Worm (Caenorhabditis elegans) whole organism, L4 larva: ENCODE measurements around the gene sre-1.
A peak's percentile ranks its signal among the peaks of the same experiment; 100 is the strongest.

ENCODE experiments used
- D1046.2 ChIP-seq: fragments of 200-800 bp; sonication (Bioruptor generic); IDR thresholded peaks from 2 replicates; pipeline ENCODE4 v1.3.6; 2022; ENCODE audit warnings: missing genetic modification characterization, missing compliant biosample characterization
- F10B5.3 ChIP-seq: sonication (generic microtip); optimal IDR thresholded peaks from 2 replicates; lab custom pipeline; 2016; ENCODE audit warnings: mild to moderate bottlenecking, missing genetic modification characterization, missing compliant biosample characterization
- F49E8.2 ChIP-seq: sonication (generic microtip); optimal IDR thresholded peaks from 2 replicates; lab custom pipeline; 2016; ENCODE audit warnings: missing compliant biosample characterization, mild to moderate bottlenecking, missing genetic modification characterization, borderline replicate concordance
- Y75B8A.6 ChIP-seq: fragments of 200-800 bp; sonication (Bioruptor generic); IDR thresholded peaks from 2 replicates; pipeline ENCODE4 v1.3.6; 2022; ENCODE audit warnings: missing genetic modification reagents, missing genetic modification characterization, missing compliant biosample characterization
- ZK337.2 ChIP-seq: fragments of 200-800 bp; sonication (Bioruptor generic); IDR thresholded peaks from 2 replicates; pipeline ENCODE4 v1.3.6; 2022; ENCODE audit warnings: missing genetic modification reagents, missing genetic modification characterization, missing compliant biosample characterization
- ZK546.5 ChIP-seq, 2 experiments: sonication (generic microtip); optimal IDR thresholded peaks; 2 replicates each; lab custom pipeline; 2017; ENCODE audit warnings: missing biosample characterization in 2 of 2, missing genetic modification characterization in 2 of 2
- aha-1 ChIP-seq: fragments of 150-350 bp; peaks from one replicate; lab custom pipeline; 2014; ENCODE audit warnings: missing biosample characterization, missing genetic modification characterization
- arid-1 ChIP-seq: fragments of 200-800 bp; sonication (Bioruptor generic); conservative IDR thresholded peaks from 2 replicates; pipeline ENCODE4 v1.3.6; 2022; ENCODE audit warnings: missing genetic modification reagents, missing genetic modification characterization, missing compliant biosample characterization
- ceh-32 ChIP-seq: sonication (generic microtip); optimal IDR thresholded peaks from 2 replicates; lab custom pipeline; 2016; ENCODE audit warnings: mild to moderate bottlenecking, missing genetic modification characterization, missing compliant biosample characterization; ENCODE audit not compliant: poor library complexity
- ceh-44 ChIP-seq: fragments of 200-800 bp; sonication (Bioruptor generic); IDR thresholded peaks from 2 replicates; pipeline ENCODE4 v1.3.6; 2022; ENCODE audit warnings: missing genetic modification reagents, missing genetic modification characterization, missing compliant biosample characterization
- daf-19 ChIP-seq: fragments of 200-800 bp; sonication (Bioruptor generic); conservative IDR thresholded peaks from 2 replicates; pipeline ENCODE4 v1.3.6; 2022; ENCODE audit warnings: missing genetic modification characterization, missing compliant biosample characterization
- dpl-1 ChIP-seq: fragments of 150-350 bp; optimal IDR thresholded peaks from 2 replicates; lab custom pipeline; 2014; ENCODE audit warnings: missing biosample characterization, missing genetic modification reagents, missing genetic modification characterization
- duxl-1 ChIP-seq: sonication (generic microtip); optimal IDR thresholded peaks from 2 replicates; lab custom pipeline; 2016; ENCODE audit warnings: mild to moderate bottlenecking, missing genetic modification characterization, moderate library complexity, missing compliant biosample characterization; ENCODE audit not compliant: poor library complexity
- gei-8 ChIP-seq: fragments of 200-800 bp; sonication (Bioruptor generic); optimal IDR thresholded peaks from 2 replicates; lab custom pipeline; 2018; ENCODE audit warnings: mild to moderate bottlenecking, missing genetic modification characterization, missing compliant biosample characterization
- hlh-11 ChIP-seq: fragments of 200-800 bp; sonication (Bioruptor generic); optimal IDR thresholded peaks from 2 replicates; lab custom pipeline; 2018; ENCODE audit warnings: mild to moderate bottlenecking, missing genetic modification characterization, missing compliant biosample characterization
- hlh-30 ChIP-seq: sonication (generic microtip); optimal IDR thresholded peaks from 2 replicates; lab custom pipeline; 2017; ENCODE audit warnings: antibody characterized with exemption, mild to moderate bottlenecking, missing genetic modification characterization, missing compliant biosample characterization; ENCODE audit not compliant: insufficient read depth
- lim-7 ChIP-seq: fragments of 200-800 bp; sonication (Bioruptor generic); IDR thresholded peaks from 2 replicates; pipeline ENCODE4 v1.3.6; 2022; ENCODE audit warnings: missing genetic modification characterization, missing compliant biosample characterization
- lin-1 ChIP-seq: fragments of 200-800 bp; sonication (Bioruptor generic); IDR thresholded peaks from 2 replicates; pipeline ENCODE4 v1.3.6; 2022; ENCODE audit warnings: missing genetic modification reagents, missing genetic modification characterization, missing compliant biosample characterization
- lin-13 ChIP-seq: fragments of 150-350 bp; optimal IDR thresholded peaks from 2 replicates; lab custom pipeline; 2014; ENCODE audit warnings: missing biosample characterization, missing genetic modification reagents, missing genetic modification characterization
- lin-29 ChIP-seq: fragments of 200-800 bp; sonication (Bioruptor generic); IDR thresholded peaks from 2 replicates; pipeline ENCODE4 v1.3.6; 2022; ENCODE audit warnings: missing genetic modification reagents, missing genetic modification characterization, missing compliant biosample characterization
- lsy-2 ChIP-seq, 2 experiments: fragments of 150-350 bp in 1 of 2; sonication (generic microtip) in 1 of 2; optimal IDR thresholded peaks; 2 replicates each; lab custom pipeline; 2014 to 2017; ENCODE audit warnings: missing biosample characterization in 2 of 2, missing genetic modification characterization in 2 of 2
- madf-9 ChIP-seq: fragments of 200-800 bp; sonication (Bioruptor generic); conservative IDR thresholded peaks from 2 replicates; pipeline ENCODE4 v1.3.6; 2022; ENCODE audit warnings: missing genetic modification reagents, missing genetic modification characterization, missing compliant biosample characterization
- mdl-1 ChIP-seq, 2 experiments: fragments of 150-350 bp in 1 of 2; sonication (generic microtip) in 1 of 2; optimal IDR thresholded peaks; 2 replicates each; lab custom pipeline; 2014 to 2017; ENCODE audit warnings: missing biosample characterization in 2 of 2, missing genetic modification characterization in 2 of 2
- mes-2 ChIP-seq: sonication (generic microtip); optimal IDR thresholded peaks from 2 replicates; lab custom pipeline; 2016; ENCODE audit warnings: missing genotype, mild to moderate bottlenecking, missing genetic modification characterization, missing compliant biosample characterization; ENCODE audit not compliant: poor library complexity, severe bottlenecking
- mxl-3 ChIP-seq: fragments of 200-800 bp; sonication (Bioruptor generic); optimal IDR thresholded peaks from 2 replicates; lab custom pipeline; 2018; ENCODE audit warnings: mild to moderate bottlenecking, missing genetic modification characterization, missing compliant biosample characterization
- nhr-11 ChIP-seq: fragments of 150-350 bp; optimal IDR thresholded peaks from 2 replicates; lab custom pipeline; 2014; ENCODE audit warnings: missing biosample characterization, missing genetic modification characterization
- nhr-111 ChIP-seq: fragments of 200-800 bp; sonication (Bioruptor generic); optimal IDR thresholded peaks from 2 replicates; lab custom pipeline; 2018; ENCODE audit warnings: mild to moderate bottlenecking, missing genetic modification characterization, missing compliant biosample characterization
- nhr-237 ChIP-seq: sonication (generic microtip); optimal IDR thresholded peaks from 2 replicates; lab custom pipeline; 2017; ENCODE audit warnings: missing biosample characterization, missing genetic modification characterization
- snpc-1.2 ChIP-seq: fragments of 200-800 bp; sonication (Bioruptor generic); IDR thresholded peaks from 2 replicates; pipeline ENCODE4 v1.3.6; 2022; ENCODE audit warnings: missing genetic modification reagents, missing genetic modification characterization, missing compliant biosample characterization
- snpc-4 ChIP-seq: fragments of 150-350 bp; optimal IDR thresholded peaks from 2 replicates; lab custom pipeline; 2014; ENCODE audit warnings: missing biosample characterization, missing genetic modification characterization
- spr-3 ChIP-seq: fragments of 200-800 bp; sonication (Bioruptor generic); optimal IDR thresholded peaks from 2 replicates; lab custom pipeline; 2018; ENCODE audit warnings: mild to moderate bottlenecking, missing genetic modification characterization, missing compliant biosample characterization
- tag-97 ChIP-seq: fragments of 200-800 bp; sonication (Bioruptor generic); IDR thresholded peaks from 2 replicates; pipeline ENCODE4 v1.3.6; 2022; ENCODE audit warnings: missing genetic modification characterization, missing compliant biosample characterization
- tra-1 ChIP-seq: fragments of 200-800 bp; sonication (Bioruptor generic); IDR thresholded peaks from 2 replicates; pipeline ENCODE4 v1.3.6; 2022; ENCODE audit warnings: missing genetic modification reagents, missing genetic modification characterization, missing compliant biosample characterization
- unc-39 ChIP-seq: sonication (generic microtip); optimal IDR thresholded peaks from 2 replicates; lab custom pipeline; 2017; ENCODE audit warnings: missing biosample characterization, missing genetic modification characterization
- unc-62 ChIP-seq, 3 experiments: fragments of 150-350 bp in 1 of 3; sonication (generic microtip); optimal IDR thresholded peaks in 2 of 3; peaks in 1 of 3; 1 replicate in 1 of 3; 2 replicates in 2 of 3; lab custom pipeline; 2014 to 2017; ENCODE audit warnings: missing biosample characterization in 3 of 3, missing genetic modification characterization in 3 of 3, missing genetic modification reagents in 3 of 3, missing genotype in 1 of 3
- vab-7 ChIP-seq: fragments of 200-800 bp; sonication (Bioruptor generic); IDR thresholded peaks from 2 replicates; pipeline ENCODE4 v1.3.6; 2022; ENCODE audit warnings: missing genetic modification reagents, missing genetic modification characterization, missing compliant biosample characterization
- zfp-2 ChIP-seq: sonication (generic microtip); optimal IDR thresholded peaks from 2 replicates; lab custom pipeline; 2016; ENCODE audit warnings: mild to moderate bottlenecking, missing genetic modification characterization, missing compliant biosample characterization
- zip-11 ChIP-seq: fragments of 200-800 bp; sonication (Bioruptor generic); IDR thresholded peaks from 2 replicates; pipeline ENCODE4 v1.3.6; 2022; ENCODE audit warnings: missing genetic modification characterization, missing compliant biosample characterization

sre-1 gene

ce11 chrII:7675752-7676151 lies 33.8 kb upstream of the sre-1 start:
- TF ChIP-seq ZK546.5 (tag; optimal IDR thresholded peaks at IDR 0.05; lab: Kevin White, UChicago) (no peak), F49E8.2 (tag; lab: Kevin White, UChicago) (no peak), nhr-11 (no peak), F10B5.3 (tag; lab: Kevin White, UChicago) (no peak), vab-7 (GFP tag; lab: Robert Waterston, UW) (no peak), ceh-32 (tag; lab: Kevin White, UChicago) (no peak), nhr-111 (GFP tag; lab: Kevin White, UChicago) (no peak), unc-62 (GFP tag; optimal IDR thresholded peaks at IDR 0.05 in 1 of 2; lab: Kevin White, UChicago) (peak in 1 of 2 experiments; percentile 92), unc-62 (tag; optimal IDR thresholded peaks at IDR 0.05; lab: Kevin White, UChicago) (no peak)

DNA sequence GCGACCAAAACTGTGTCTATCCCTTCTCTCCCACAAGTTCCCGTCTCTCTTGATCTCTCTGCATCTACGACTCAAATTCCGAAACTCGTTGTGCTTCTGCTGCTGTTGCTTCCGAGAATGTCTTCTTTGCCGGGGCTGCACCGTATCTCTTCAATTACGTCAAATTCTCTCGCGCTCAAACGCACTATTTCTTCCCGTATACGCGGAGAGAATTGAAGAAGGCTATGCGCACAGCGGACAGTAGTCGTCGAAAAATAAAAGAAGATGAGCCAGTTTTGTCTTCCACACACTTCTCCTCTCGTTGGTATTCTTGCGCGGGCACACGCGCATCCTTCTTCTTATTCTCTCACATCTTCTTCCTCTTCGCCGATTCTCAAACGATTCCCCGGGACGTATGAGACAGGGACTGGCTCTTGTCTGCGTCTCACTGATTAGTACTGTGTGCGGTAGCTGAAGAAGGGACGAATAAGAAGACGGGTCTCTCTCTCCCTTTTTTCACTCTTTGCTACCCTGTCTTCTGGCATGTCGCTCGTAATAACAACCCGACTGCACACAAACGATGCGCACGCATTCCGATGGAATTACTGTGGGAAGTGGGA lies 33.1 kb upstream of the sre-1 start:
- peak; percentile 59 for TF ChIP-seq aha-1 (tag; lab: Kevin White, UChicago)
- peak; percentile 5 for TF ChIP-seq mxl-3 (GFP tag; lab: Kevin White, UChicago)
- peak in 1 of 2 experiments; percentile 31 for TF ChIP-seq mdl-1 (tag; optimal IDR thresholded peaks at IDR 0.05; lab: Kevin White, UChicago)
- TF ChIP-seq tag-97 (GFP tag; lab: Robert Waterston, UW), result no peak
- no peak for TF ChIP-seq tra-1
- TF ChIP-seq D1046.2 (GFP tag; lab: Robert Waterston, UW), result no peak
- TF ChIP-seq lsy-2 (tag; optimal IDR thresholded peaks at IDR 0.05; lab: Kevin White, UChicago), result no peak
- TF ChIP-seq unc-62 (GFP tag; optimal IDR thresholded peaks at IDR 0.05 in 1 of 2; lab: Kevin White, UChicago), result peak in 1 of 2 experiments; percentile 17
- no peak for TF ChIP-seq unc-62 (tag; optimal IDR thresholded peaks at IDR 0.05; lab: Kevin White, UChicago)
- TF ChIP-seq ZK337.2 (GFP tag; lab: Robert Waterston, UW), result no peak
- no peak for TF ChIP-seq ceh-44 (GFP tag; lab: Robert Waterston, UW)
- no peak for TF ChIP-seq madf-9 (GFP tag; lab: Robert Waterston, UW)
- TF ChIP-seq nhr-237 (tag; lab: Kevin White, UChicago), result no peak
- TF ChIP-seq unc-39, result no peak
- peak; percentile 19 for TF ChIP-seq mes-2
- TF ChIP-seq lin-29 (GFP tag; lab: Robert Waterston, UW), result no peak
- TF ChIP-seq lin-1, result no peak
- TF ChIP-seq duxl-1, result no peak
- TF ChIP-seq lim-7 (GFP tag; lab: Robert Waterston, UW), result no peak
- TF ChIP-seq zip-11, result no peak
- TF ChIP-seq hlh-30 (tag; lab: Kevin White, UChicago), result no peak
- no peak for TF ChIP-seq arid-1
- TF ChIP-seq snpc-1.2, result no peak
- no peak for TF ChIP-seq lin-13
- TF ChIP-seq snpc-4, result no peak
- TF ChIP-seq gei-8 (GFP tag; lab: Kevin White, UChicago), result no peak
- no peak for TF ChIP-seq daf-19 (GFP tag; lab: Robert Waterston, UW)
- no peak for TF ChIP-seq zfp-2 (tag; lab: Kevin White, UChicago)
- no peak for TF ChIP-seq spr-3 (GFP tag; lab: Kevin White, UChicago)

DNA sequence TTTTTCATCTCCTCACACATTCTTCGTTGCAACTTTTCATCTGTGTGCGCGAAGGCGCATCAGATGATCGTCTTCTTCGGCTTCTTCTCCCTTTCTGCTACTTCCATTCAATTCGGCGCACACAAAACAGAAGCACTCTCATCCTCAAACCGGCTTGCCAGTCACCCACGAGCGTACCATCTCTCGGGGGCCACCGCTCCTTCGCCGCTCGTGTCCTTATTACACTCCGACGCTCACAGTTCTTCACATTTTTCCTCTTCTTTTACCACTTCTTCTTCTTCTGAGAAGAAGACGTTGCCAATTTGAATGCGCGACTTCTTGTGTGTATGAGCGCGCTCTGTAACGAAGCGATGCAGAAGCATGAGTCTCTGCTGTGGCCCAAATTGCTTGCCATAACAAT lies 31.0 kb upstream of the sre-1 start:
- TF ChIP-seq ceh-44 (GFP tag; lab: Robert Waterston, UW) (no peak), lin-29 (GFP tag; lab: Robert Waterston, UW) (no peak), dpl-1 (GFP tag; lab: Kevin White, UChicago) (no peak), aha-1 (tag; lab: Kevin White, UChicago) (peak; percentile 68), snpc-1.2 (no peak), snpc-4 (no peak), hlh-11 (tag; lab: Kevin White, UChicago) (peak; percentile 5), nhr-11 (no peak), Y75B8A.6 (GFP tag; lab: Robert Waterston, UW) (no peak)
